Worm (Caenorhabditis elegans) whole organism, mixed stage, embryonic: ENCODE results near the gene cua-1.

Source experiments
- M03D4.4 ChIP-seq: sonication (generic microtip); optimal IDR thresholded peaks from 2 replicates; lab custom pipeline; 2017; ENCODE audit warnings: mild to moderate bottlenecking, missing genetic modification characterization, missing compliant biosample characterization
- bed-3 ChIP-seq: fragments of 200-800 bp; sonication (Bioruptor generic); optimal IDR thresholded peaks from 3 replicates; lab custom pipeline; 2018; ENCODE audit warnings: mild to moderate bottlenecking, missing genetic modification characterization, moderate library complexity, missing compliant biosample characterization
- blmp-1 ChIP-seq: fragments of 150-350 bp; optimal IDR thresholded peaks from 2 replicates; lab custom pipeline; 2014; ENCODE audit warnings: missing biosample characterization, missing genetic modification characterization
- ceh-39 ChIP-seq: fragments of 150-350 bp; optimal IDR thresholded peaks from 2 replicates; lab custom pipeline; 2014; ENCODE audit warnings: missing biosample characterization, missing genetic modification characterization
- ceh-43 ChIP-seq: fragments of 200-800 bp; sonication (Bioruptor generic); optimal IDR thresholded peaks from 2 replicates; lab custom pipeline; 2018; ENCODE audit warnings: mild to moderate bottlenecking, missing genetic modification characterization, moderate library complexity, missing compliant biosample characterization
- ceh-83 ChIP-seq: fragments of 200-800 bp; sonication (Bioruptor generic); optimal IDR thresholded peaks from 2 replicates; lab custom pipeline; 2018; ENCODE audit warnings: mild to moderate bottlenecking, missing genetic modification characterization, missing compliant biosample characterization
- ces-1 ChIP-seq: fragments of 150-350 bp; optimal IDR thresholded peaks from 2 replicates; lab custom pipeline; 2014; ENCODE audit warnings: missing biosample characterization, missing genetic modification reagents, missing genetic modification characterization
- drap-1 ChIP-seq: fragments of 200-800 bp; sonication (Bioruptor generic); optimal IDR thresholded peaks from 3 replicates; lab custom pipeline; 2018; ENCODE audit warnings: mild to moderate bottlenecking, missing genetic modification characterization, missing compliant biosample characterization
- elt-1 ChIP-seq: sonication (generic microtip); optimal IDR thresholded peaks from 2 replicates; lab custom pipeline; 2017; ENCODE audit warnings: missing genetic modification characterization, mild to moderate bottlenecking, missing compliant biosample characterization, antibody characterized with exemption, moderate library complexity, borderline replicate concordance; ENCODE audit not compliant: insufficient read depth
- elt-3 ChIP-seq: fragments of 150-350 bp; optimal IDR thresholded peaks from 2 replicates; lab custom pipeline; 2014; ENCODE audit warnings: missing biosample characterization, missing genetic modification characterization
- flh-1 ChIP-seq: fragments of 200-800 bp; sonication (Bioruptor generic); optimal IDR thresholded peaks from 2 replicates; lab custom pipeline; 2018; ENCODE audit warnings: mild to moderate bottlenecking, missing genetic modification characterization, moderate library complexity, missing compliant biosample characterization
- ham-2 ChIP-seq: fragments of 200-800 bp; sonication (Bioruptor generic); optimal IDR thresholded peaks from 2 replicates; lab custom pipeline; 2018; ENCODE audit warnings: mild to moderate bottlenecking, missing genetic modification characterization, missing compliant biosample characterization
- lin-13 ChIP-seq: fragments of 150-350 bp; optimal IDR thresholded peaks from 2 replicates; lab custom pipeline; 2014; ENCODE audit warnings: missing biosample characterization, missing genetic modification characterization
- lin-32 ChIP-seq: fragments of 200-800 bp; sonication (Bioruptor generic); optimal IDR thresholded peaks from 2 replicates; lab custom pipeline; 2018; ENCODE audit warnings: mild to moderate bottlenecking, missing genetic modification characterization, missing compliant biosample characterization
- lsy-2 ChIP-seq: fragments of 150-350 bp; optimal IDR thresholded peaks from 2 replicates; lab custom pipeline; 2014; ENCODE audit warnings: missing biosample characterization, missing genetic modification characterization
- mab-5 ChIP-seq: fragments of 150-350 bp; optimal IDR thresholded peaks from 2 replicates; lab custom pipeline; 2014; ENCODE audit warnings: missing biosample characterization, missing genetic modification characterization
- mep-1 ChIP-seq: fragments of 150-350 bp; optimal IDR thresholded peaks from 2 replicates; lab custom pipeline; 2017; ENCODE audit warnings: missing biosample characterization, missing genetic modification reagents, missing genetic modification characterization, inconsistent platforms
- mls-2 ChIP-seq: sonication (generic microtip); optimal IDR thresholded peaks from 2 replicates; lab custom pipeline; 2016; ENCODE audit warnings: mild to moderate bottlenecking, missing genetic modification characterization, moderate library complexity, missing compliant biosample characterization
- nhr-12 ChIP-seq: fragments of 150-350 bp; optimal IDR thresholded peaks from 2 replicates; lab custom pipeline; 2014; ENCODE audit warnings: missing biosample characterization, missing genetic modification characterization
- nhr-2 ChIP-seq: fragments of 150-350 bp; optimal IDR thresholded peaks from 2 replicates; lab custom pipeline; 2014; ENCODE audit warnings: missing biosample characterization, missing genetic modification characterization
- nhr-237 ChIP-seq: fragments of 150-350 bp; optimal IDR thresholded peaks from 2 replicates; lab custom pipeline; 2014; ENCODE audit warnings: missing biosample characterization, missing genetic modification characterization
- nhr-28 ChIP-seq: fragments of 150-350 bp; optimal IDR thresholded peaks from 2 replicates; lab custom pipeline; 2014; ENCODE audit warnings: missing biosample characterization, missing genetic modification characterization
- sem-2 ChIP-seq: fragments of 200-800 bp; sonication (Bioruptor generic); optimal IDR thresholded peaks from 2 replicates; lab custom pipeline; 2018; ENCODE audit warnings: mild to moderate bottlenecking, missing genetic modification characterization, missing compliant biosample characterization
- snpc-4 ChIP-seq: fragments of 150-350 bp; optimal IDR thresholded peaks from 2 replicates; lab custom pipeline; 2014; ENCODE audit warnings: missing biosample characterization, missing genetic modification characterization
- sptf-1 ChIP-seq: sonication (generic microtip); optimal IDR thresholded peaks from 2 replicates; lab custom pipeline; 2017; ENCODE audit warnings: mild to moderate bottlenecking, missing genetic modification characterization, moderate library complexity, missing compliant biosample characterization
- tbx-8 ChIP-seq: fragments of 200-800 bp; sonication (Bioruptor generic); optimal IDR thresholded peaks from 2 replicates; lab custom pipeline; 2018; ENCODE audit warnings: mild to moderate bottlenecking, missing genetic modification characterization, moderate library complexity, missing compliant biosample characterization
- unc-120 ChIP-seq: sonication (generic microtip); optimal IDR thresholded peaks from 2 replicates; lab custom pipeline; 2017; ENCODE audit warnings: missing genetic modification characterization, missing compliant biosample characterization; ENCODE audit not compliant: poor library complexity, severe bottlenecking
- unc-39 ChIP-seq: fragments of 150-350 bp; optimal IDR thresholded peaks from 2 replicates; lab custom pipeline; 2014; ENCODE audit warnings: missing biosample characterization, missing genetic modification characterization
- unc-62 ChIP-seq: fragments of 150-350 bp; optimal IDR thresholded peaks from 2 replicates; lab custom pipeline; 2014; ENCODE audit warnings: missing biosample characterization, missing genetic modification reagents, missing genetic modification characterization
- zip-8 ChIP-seq: fragments of 150-350 bp; optimal IDR thresholded peaks from 2 replicates; lab custom pipeline; 2014; ENCODE audit warnings: missing biosample characterization, missing genetic modification characterization
- ztf-11 ChIP-seq: fragments of 150-350 bp; optimal IDR thresholded peaks from 2 replicates; lab custom pipeline; 2014; ENCODE audit warnings: missing biosample characterization, missing genetic modification characterization

cua-1 gene

DNA sequence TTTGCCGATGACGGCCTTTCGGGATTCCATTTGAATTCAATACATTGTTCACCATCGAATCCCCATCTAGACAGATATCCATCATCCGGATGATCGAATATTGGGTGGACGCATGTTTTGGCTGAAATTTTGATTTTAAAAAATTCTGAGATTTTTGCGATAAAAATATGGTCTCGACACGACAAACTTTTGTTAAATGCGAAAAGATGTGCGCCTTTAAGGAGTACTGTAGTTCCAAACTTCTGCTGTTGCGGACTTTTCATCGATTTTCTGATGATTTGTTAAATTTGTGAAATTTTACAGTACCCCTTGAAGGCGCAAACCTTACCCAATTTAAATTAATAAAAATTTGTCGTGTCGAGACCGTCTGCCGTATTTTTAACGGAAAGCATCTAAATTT is 27.3 kb downstream of the cua-1 start:
- TF ChIP-seq blmp-1 (tag; lab: Kevin White, UChicago): no peak
- no peak for TF ChIP-seq unc-120
- TF ChIP-seq tbx-8 (GFP tag; lab: Kevin White, UChicago): no peak
- no peak for TF ChIP-seq unc-39 (tag; lab: Kevin White, UChicago)
- no peak for TF ChIP-seq ceh-43 (GFP tag; lab: Kevin White, UChicago)
- no peak for TF ChIP-seq elt-3 (tag; lab: Kevin White, UChicago)

- TF ChIP-seq ces-1: peak; percentile 37
- no peak for TF ChIP-seq lin-32 (GFP tag; lab: Kevin White, UChicago)
- TF ChIP-seq ceh-43 (GFP tag; lab: Kevin White, UChicago): no peak
- TF ChIP-seq unc-62: no peak
- TF ChIP-seq mep-1 (tag; lab: Kevin White, UChicago): peak; percentile 4
- no peak for TF ChIP-seq ztf-11 (tag; lab: Kevin White, UChicago)
- TF ChIP-seq drap-1 (GFP tag; lab: Kevin White, UChicago): no peak
- TF ChIP-seq lsy-2: peak; percentile 39
- TF ChIP-seq ceh-39 (tag; lab: Kevin White, UChicago): no peak
- TF ChIP-seq mls-2 (tag; lab: Kevin White, UChicago): no peak
- no peak for TF ChIP-seq bed-3 (GFP tag; lab: Kevin White, UChicago)
- no peak for TF ChIP-seq ceh-83 (GFP tag; lab: Kevin White, UChicago)
- TF ChIP-seq nhr-2: no peak
- no peak for TF ChIP-seq snpc-4 (tag; lab: Kevin White, UChicago)
Observed at ce11 chrIII:13426036-13426435, 29.1 kb downstream of the cua-1 start, which contains the start of gene cope-1. Gene cope-1 (plus strand): TSS chrIII:13426264.

ce11 chrIII:13423414-13423813 is 31.7 kb downstream of the cua-1 start, which contains the start of gene exo-1:
Gene exo-1 (plus strand): TSS chrIII:13423514.
- TF ChIP-seq mab-5 (tag; lab: Kevin White, UChicago): no peak
- no peak for TF ChIP-seq unc-39 (tag; lab: Kevin White, UChicago)
- TF ChIP-seq lin-32 (GFP tag; lab: Kevin White, UChicago): no peak
- TF ChIP-seq nhr-237 (tag; lab: Kevin White, UChicago): peak; percentile 46
- TF ChIP-seq snpc-4 (tag; lab: Kevin White, UChicago): no peak
- TF ChIP-seq lin-13: no peak
- TF ChIP-seq ces-1: no peak
- no peak for TF ChIP-seq tbx-8 (GFP tag; lab: Kevin White, UChicago)
- peak; percentile 35 for TF ChIP-seq mep-1 (tag; lab: Kevin White, UChicago)
- TF ChIP-seq nhr-28: no peak
- no peak for TF ChIP-seq flh-1 (GFP tag; lab: Kevin White, UChicago)
- TF ChIP-seq lsy-2: peak; percentile 42
- TF ChIP-seq sptf-1 (tag; lab: Kevin White, UChicago): no peak
- TF ChIP-seq M03D4.4 (tag; lab: Kevin White, UChicago): no peak
- no peak for TF ChIP-seq mls-2 (tag; lab: Kevin White, UChicago)
- no peak for TF ChIP-seq nhr-2
- TF ChIP-seq ztf-11 (tag; lab: Kevin White, UChicago): no peak
- TF ChIP-seq unc-120: no peak
- no peak for TF ChIP-seq bed-3 (GFP tag; lab: Kevin White, UChicago)
- TF ChIP-seq elt-3 (tag; lab: Kevin White, UChicago): no peak
- no peak for TF ChIP-seq unc-62
- no peak for TF ChIP-seq blmp-1 (tag; lab: Kevin White, UChicago)
- TF ChIP-seq nhr-12: no peak
- no peak for TF ChIP-seq elt-1 (tag; lab: Kevin White, UChicago)
- TF ChIP-seq ham-2: no peak

DNA sequence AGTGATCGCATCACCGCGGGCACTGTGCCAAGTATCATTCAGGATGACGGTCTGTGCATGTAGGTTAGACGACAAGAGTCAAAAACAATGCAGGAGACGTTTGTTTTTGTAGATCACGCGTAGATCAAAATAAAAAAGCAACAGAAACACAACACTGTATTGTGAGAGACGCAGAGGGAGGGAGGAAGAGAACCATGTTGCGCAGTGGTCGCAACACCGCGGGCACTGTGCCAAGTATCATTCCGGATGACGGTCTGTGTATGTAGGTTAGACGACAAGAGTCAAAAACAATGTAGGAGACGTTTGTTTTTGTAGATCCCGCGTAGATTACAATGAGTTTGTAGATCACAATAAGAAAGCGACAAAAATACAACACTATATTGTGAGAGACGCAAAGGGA is 36.1 kb downstream of the cua-1 start:
- TF ChIP-seq sem-2 (no peak), M03D4.4 (tag; lab: Kevin White, UChicago) (no peak), unc-62 (no peak), zip-8 (tag; lab: Kevin White, UChicago) (no peak)

DNA sequence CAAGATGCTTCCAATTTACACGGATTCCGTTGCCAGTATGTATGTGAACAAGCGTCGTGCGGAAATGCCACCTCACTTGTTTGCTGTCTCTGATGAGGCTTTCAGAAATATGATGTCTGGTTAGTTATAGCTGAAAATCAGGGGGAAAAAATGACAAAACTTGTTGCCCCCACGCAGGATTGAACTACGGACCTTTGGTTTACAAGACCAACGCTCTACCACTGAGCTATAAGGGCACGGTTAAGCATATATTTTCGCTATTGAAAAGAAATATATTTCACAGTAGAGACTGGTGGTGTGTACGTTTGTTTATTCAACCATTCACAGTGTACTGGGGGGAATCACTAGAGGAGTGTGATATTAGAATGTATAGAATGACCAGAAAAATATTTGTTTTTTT is 43.9 kb downstream of the cua-1 start:
- TF ChIP-seq tbx-8 (GFP tag; lab: Kevin White, UChicago) (no peak), lsy-2 (no peak), ceh-43 (GFP tag; lab: Kevin White, UChicago) (no peak), sem-2 (no peak), mab-5 (tag; lab: Kevin White, UChicago) (no peak)
